Fruit fly (Drosophila melanogaster): ENCODE measurements around the gene jub.

Gene jub

DNA sequence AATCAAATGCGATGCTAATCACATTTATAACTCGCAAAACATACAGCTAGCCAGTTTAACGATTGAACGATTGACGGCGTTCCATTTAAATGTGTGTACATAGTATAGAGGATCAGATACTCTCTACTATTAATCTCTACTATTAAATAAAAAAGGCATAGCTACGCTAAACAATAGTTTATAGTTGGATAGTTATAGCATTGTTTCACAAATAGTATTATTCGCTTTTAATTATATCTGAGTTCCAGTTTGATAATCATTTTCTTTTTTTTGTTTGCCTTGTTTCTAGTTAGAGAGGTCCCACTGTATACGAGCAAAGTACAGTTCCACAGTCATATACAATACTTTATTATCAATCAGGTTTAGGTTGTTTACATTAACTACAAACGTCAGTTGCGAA is 50.4 kb downstream of the jub start (continued):
- TF ChIP-seq Scr (GFP tag; IDR thresholded peaks at IDR 0.05; ENCODE audit: partially characterized antibody): no peak
- no peak for TF ChIP-seq Aef1 (GFP tag; IDR thresholded peaks at IDR 0.05)
- TF ChIP-seq otp (GFP tag; IDR thresholded peaks at IDR 0.05): no peak
- TF ChIP-seq CG2202 (tag; optimal IDR thresholded peaks at IDR 0.05): no peak
- no peak for TF ChIP-seq CG16815 (GFP tag; optimal IDR thresholded peaks at IDR 0.05)
- peak; percentile 16 for TF ChIP-seq CG34376 (GFP tag; optimal IDR thresholded peaks at IDR 0.05)
- TF ChIP-seq cwo (GFP tag; optimal IDR thresholded peaks at IDR 0.05): peak; percentile 5
- TF ChIP-seq pnt (GFP tag; optimal IDR thresholded peaks at IDR 0.05): no peak
- TF ChIP-seq lov (optimal IDR thresholded peaks at IDR 0.05): no peak
- TF ChIP-seq lov (GFP tag; IDR thresholded peaks at IDR 0.05): no peak
- peak; percentile 13; the same call in 1 of the 2 replicates for TF ChIP-seq CG32532 (GFP tag; IDR thresholded peaks at IDR 0.05)
- TF ChIP-seq CG8281 (tag; optimal IDR thresholded peaks at IDR 0.05): peak; percentile 40
- no peak for TF ChIP-seq Chrac-16 (GFP tag; optimal IDR thresholded peaks at IDR 0.05)
- no peak for TF ChIP-seq CG17328 (GFP tag; IDR thresholded peaks at IDR 0.05)
- peak; percentile 15; the same call in 1 of the 2 replicates for TF ChIP-seq slbo (GFP tag; IDR thresholded peaks at IDR 0.05)
- TF ChIP-seq HLH3B (GFP tag; IDR thresholded peaks at IDR 0.05): no peak
- TF ChIP-seq Six4 (GFP tag; optimal IDR thresholded peaks at IDR 0.05): no peak
- TF ChIP-seq CG11695 (GFP tag; IDR thresholded peaks at IDR 0.05): 0 out of 3 replicates have a peak, but pooled peaks have one; percentile 21
- TF ChIP-seq Dek (tag; optimal IDR thresholded peaks at IDR 0.05): no peak
- TF ChIP-seq CG30403 (GFP tag; optimal IDR thresholded peaks at IDR 0.05): no peak
- no peak for TF ChIP-seq CG14667 (GFP tag; IDR thresholded peaks at IDR 0.05)
- no peak for TF ChIP-seq CG6175 (GFP tag; IDR thresholded peaks at IDR 0.05)
- TF ChIP-seq wor (GFP tag; IDR thresholded peaks at IDR 0.05): no peak
- no peak for TF ChIP-seq kay (GFP tag; optimal IDR thresholded peaks at IDR 0.05)
- TF ChIP-seq B-H2 (GFP tag; optimal IDR thresholded peaks at IDR 0.05): no peak
- no peak for TF ChIP-seq CG11093 (GFP tag; IDR thresholded peaks at IDR 0.05)
- no peak for TF ChIP-seq emc (GFP tag; optimal IDR thresholded peaks at IDR 0.05)
- no peak for TF ChIP-seq NfI (GFP tag; optimal IDR thresholded peaks at IDR 0.05)
- no peak for TF ChIP-seq CG15696 (tag; optimal IDR thresholded peaks at IDR 0.05)
- no peak for TF ChIP-seq eve (GFP tag; optimal IDR thresholded peaks at IDR 0.05)
- no peak for TF ChIP-seq CG13296 (GFP tag; optimal IDR thresholded peaks at IDR 0.05)
- no peak for TF ChIP-seq MESR4 (GFP tag; optimal IDR thresholded peaks at IDR 0.05)
- TF ChIP-seq tna (GFP tag; IDR thresholded peaks at IDR 0.05; ENCODE audit: partially characterized antibody): no peak
- TF ChIP-seq ken (GFP tag; IDR thresholded peaks at IDR 0.05): no peak
- peak; percentile 63 for TF ChIP-seq nom (GFP tag; optimal IDR thresholded peaks at IDR 0.05)
- TF ChIP-seq zfh1 (GFP tag; IDR thresholded peaks at IDR 0.05): no peak
- TF ChIP-seq grau (tag; optimal IDR thresholded peaks at IDR 0.05): peak; percentile 82
- no peak for TF ChIP-seq sima (GFP tag; optimal IDR thresholded peaks at IDR 0.05)
- TF ChIP-seq Rfx (GFP tag; IDR thresholded peaks at IDR 0.05): no peak
- no peak for TF ChIP-seq ATbp (GFP tag; optimal IDR thresholded peaks at IDR 0.05)
- TF ChIP-seq CG13287 (GFP tag; IDR thresholded peaks at IDR 0.05; ENCODE audit: partially characterized antibody): no peak
- TF ChIP-seq ERR (GFP tag; optimal IDR thresholded peaks at IDR 0.05): no peak
- no peak for TF ChIP-seq Nf-YB (GFP tag; optimal IDR thresholded peaks at IDR 0.05)
- TF ChIP-seq pfk (GFP tag; optimal IDR thresholded peaks at IDR 0.05): no peak
- no peak for TF ChIP-seq Dbx (GFP tag; IDR thresholded peaks at IDR 0.05)
- peak; percentile 7 for TF ChIP-seq D19B (GFP tag; optimal IDR thresholded peaks at IDR 0.05)
- no peak for TF ChIP-seq CG14050 (GFP tag; IDR thresholded peaks at IDR 0.05)
- TF ChIP-seq Mes4 (GFP tag; optimal IDR thresholded peaks at IDR 0.05): no peak
- no peak for TF ChIP-seq unc-4 (GFP tag; IDR thresholded peaks at IDR 0.05; ENCODE audit: partially characterized antibody)
- TF ChIP-seq gem (tag; optimal IDR thresholded peaks at IDR 0.05): peak; percentile 22
- no peak for TF ChIP-seq ranshi (GFP tag; IDR thresholded peaks at IDR 0.05)
- no peak for TF ChIP-seq CG9609 (GFP tag; optimal IDR thresholded peaks at IDR 0.05)

All from whole organism, embryonic.